Fruit fly (Drosophila melanogaster) whole organism, prepupa: Measurements from ENCODE around the gene CG31659.

Experiments used
- CG15336 ChIP-seq: fragments of 200-800 bp; sonication (Bioruptor generic); IDR thresholded peaks from 2 replicates; pipeline ENCODE4 v1.3.6; 2022; ENCODE audit warnings: missing biosample characterization, missing genetic modification characterization
- CG16779 ChIP-seq: fragments of 200-800 bp; sonication (Bioruptor generic); optimal IDR thresholded peaks from 3 replicates; lab custom pipeline; 2017; ENCODE audit warnings: missing biosample characterization, mild to moderate bottlenecking, missing genetic modification characterization
- CG31627 ChIP-seq: fragments of 200-800 bp; sonication (Bioruptor generic); optimal IDR thresholded peaks from 3 replicates; lab custom pipeline; 2016; ENCODE audit warnings: missing biosample characterization, missing genetic modification characterization
- CG32006 ChIP-seq: fragments of 200-800 bp; sonication (Bioruptor generic); optimal IDR thresholded peaks from 3 replicates; lab custom pipeline; 2017; ENCODE audit warnings: missing biosample characterization, mild to moderate bottlenecking, missing genetic modification characterization
- CG34406 ChIP-seq: fragments of 200-800 bp; sonication (Bioruptor generic); optimal IDR thresholded peaks from 3 replicates; lab custom pipeline; 2016; ENCODE audit warnings: missing biosample characterization, missing genetic modification characterization
- CG6808 ChIP-seq: fragments of 200-800 bp; sonication (Bioruptor generic); optimal IDR thresholded peaks from 3 replicates; lab custom pipeline; 2017; ENCODE audit warnings: missing biosample characterization, missing genetic modification characterization, mild to moderate bottlenecking, moderate library complexity, missing genetic modification reagents
- Ets21C ChIP-seq: fragments of 200-800 bp; sonication (Bioruptor generic); optimal IDR thresholded peaks from 3 replicates; lab custom pipeline; 2016; ENCODE audit warnings: missing biosample characterization, missing genetic modification characterization
- Hr39 ChIP-seq: fragments of 200-800 bp; sonication (Bioruptor generic); optimal IDR thresholded peaks from 2 replicates; lab custom pipeline; 2016; ENCODE audit warnings: missing biosample characterization, missing genetic modification characterization
- Lpt ChIP-seq: fragments of 200-800 bp; sonication (Bioruptor generic); optimal IDR thresholded peaks from 3 replicates; lab custom pipeline; 2016; ENCODE audit warnings: missing biosample characterization, missing genetic modification characterization
- Sox15 ChIP-seq: fragments of 200-800 bp; sonication (Bioruptor generic); optimal IDR thresholded peaks from 3 replicates; lab custom pipeline; 2016; ENCODE audit warnings: missing biosample characterization, missing genetic modification characterization
- acj6 ChIP-seq: fragments of 200-800 bp; sonication (Bioruptor generic); optimal IDR thresholded peaks from 3 replicates; lab custom pipeline; 2016; ENCODE audit warnings: missing biosample characterization, missing genetic modification characterization
- vri ChIP-seq: fragments of 200-800 bp; sonication (Bioruptor generic); optimal IDR thresholded peaks from 3 replicates; lab custom pipeline; 2016; ENCODE audit warnings: missing biosample characterization, mild to moderate bottlenecking, missing genetic modification characterization

DNA sequence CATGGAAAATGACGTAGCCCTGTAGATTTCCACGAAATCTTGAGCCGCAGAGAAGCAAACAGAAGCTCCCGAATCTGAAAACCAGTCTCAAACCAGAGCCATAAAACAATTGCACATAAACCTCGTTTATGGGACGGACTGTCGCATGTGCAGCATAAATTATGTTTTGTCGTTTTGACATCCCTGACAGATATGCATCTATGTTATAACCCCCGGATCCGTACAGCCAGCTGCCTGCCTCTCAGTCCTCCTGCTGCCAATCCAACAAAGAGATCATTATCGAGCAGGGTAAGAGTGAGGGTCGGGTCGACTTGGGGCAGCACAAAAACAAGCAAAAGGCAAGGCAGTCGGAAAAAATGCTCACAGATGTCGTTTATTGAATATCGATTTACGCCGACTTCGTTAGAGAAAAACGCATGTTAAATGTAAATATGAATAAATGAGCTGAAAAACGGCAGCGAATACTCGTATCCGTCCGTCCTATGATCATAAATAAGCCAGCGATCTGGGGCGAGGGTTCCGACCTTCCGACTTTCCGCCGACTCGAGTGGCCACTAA lies 45.4 kb upstream of the CG31659 start:
- TF ChIP-seq Hr39 = no peak
- TF ChIP-seq CG16779 (tag; lab: Kevin White, UChicago) = no peak
- TF ChIP-seq Ets21C (GFP tag; lab: Kevin White, UChicago) = no peak
- no peak for TF ChIP-seq CG32006 (GFP tag; lab: Kevin White, UChicago)
- no peak for TF ChIP-seq acj6 (GFP tag; lab: Kevin White, UChicago)
- TF ChIP-seq Sox15 (GFP tag; lab: Kevin White, UChicago) = no peak
- TF ChIP-seq CG31627 (GFP tag; lab: Kevin White, UChicago) = no peak
- no peak for TF ChIP-seq CG34406 (GFP tag; lab: Kevin White, UChicago)
- no peak for TF ChIP-seq vri (GFP tag; lab: Kevin White, UChicago)
- no peak for TF ChIP-seq CG15336 (GFP tag; lab: Robert Waterston, UW)
- TF ChIP-seq CG6808 (GFP tag; lab: Kevin White, UChicago) = no peak
- no peak for TF ChIP-seq Lpt (GFP tag; lab: Kevin White, UChicago)
